Worm (Caenorhabditis elegans): ENCODE measurements around the gene col-129.

DNA sequence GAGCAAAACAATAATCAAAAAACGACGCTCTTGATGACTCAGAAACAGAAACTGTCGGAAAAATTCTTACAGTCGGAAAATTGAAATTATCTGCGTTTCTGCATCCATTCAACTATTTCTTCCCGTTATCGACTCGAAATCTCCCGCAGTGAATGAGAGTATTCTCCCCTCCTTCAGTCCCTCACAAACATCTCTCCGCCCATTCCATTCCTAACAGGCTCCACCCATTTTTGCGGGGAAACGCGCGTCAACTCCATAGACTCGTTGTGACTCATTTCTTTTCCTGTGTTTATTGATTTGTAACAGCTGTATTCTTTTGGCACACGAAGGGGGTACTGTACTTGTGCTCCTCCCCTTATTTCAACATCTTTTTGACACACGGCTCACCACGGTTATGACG is 17.6 kb upstream of the col-129 start:
- TF ChIP-seq ama-1 (optimal IDR thresholded peaks at IDR 0.05) (no peak), ceh-36 (tag; optimal IDR thresholded peaks at IDR 0.05) (no peak), sea-1 (GFP tag; conservative IDR thresholded peaks at IDR 0.05) (no peak)

Measured in whole organism, early embryonic.